Worm (Caenorhabditis elegans): ENCODE data around the gene Y42G9A.3.

Y42G9A.3 gene

DNA sequence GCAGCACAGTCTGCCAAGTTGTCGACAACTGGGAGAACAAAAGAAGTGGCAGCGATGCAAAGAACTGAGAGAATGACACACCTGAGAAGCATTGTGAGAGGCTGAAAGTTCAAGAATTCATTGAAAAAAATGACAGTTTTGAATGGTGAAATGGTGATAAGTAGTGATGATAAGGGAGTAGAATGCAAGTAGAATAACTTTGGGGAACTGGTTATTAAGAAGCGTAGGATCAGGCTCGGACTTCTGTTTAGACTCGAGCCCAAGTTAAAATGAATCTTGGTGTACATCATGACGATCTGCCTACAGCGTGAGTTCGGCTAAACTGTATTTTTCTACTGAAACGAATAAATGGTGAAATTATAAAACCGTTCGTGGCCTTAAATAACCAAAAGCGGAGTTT, 32.5 kb downstream of the Y42G9A.3 start, which contains the start of gene F42A10.7:
TSS of gene F42A10.7 (minus strand) at position 101 of the 400 bp plus-strand sequence.
- TF ChIP-seq hmg-4 (GFP tag; optimal IDR thresholded peaks at IDR 0.05) (no peak), B0310.2 (tag; optimal IDR thresholded peaks at IDR 0.05) (no peak), pes-1 (GFP tag; IDR thresholded peaks at IDR 0.05) (no peak), ceh-36 (tag; optimal IDR thresholded peaks at IDR 0.05) (no peak), ama-1 (optimal IDR thresholded peaks at IDR 0.05) (no peak), tra-4 (tag; optimal IDR thresholded peaks at IDR 0.05) (no peak), ceh-13 (GFP tag; optimal IDR thresholded peaks at IDR 0.05) (no peak), F13C5.2 (tag; optimal IDR thresholded peaks at IDR 0.05) (no peak), aly-1 (tag; optimal IDR thresholded peaks at IDR 0.05) (no peak), sea-1 (GFP tag; conservative IDR thresholded peaks at IDR 0.05) (no peak)

DNA sequence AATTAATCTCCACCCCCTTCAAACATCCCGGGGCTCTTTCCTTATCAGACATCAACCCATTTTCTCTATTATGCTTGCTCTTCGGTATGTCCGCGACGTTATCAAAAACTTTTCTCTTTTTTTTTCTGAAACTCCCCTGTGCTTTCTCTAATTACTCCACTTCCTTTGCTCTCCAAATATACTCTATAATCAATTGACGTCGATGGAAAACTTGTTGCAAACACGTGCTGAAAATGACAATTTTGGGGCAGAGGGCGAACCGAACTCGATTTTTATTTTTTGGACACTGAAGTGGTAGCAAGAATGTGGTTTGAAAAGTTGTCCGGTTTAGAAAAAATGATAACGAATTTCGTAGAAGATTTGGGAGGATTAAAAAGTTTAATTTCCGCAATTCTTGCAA, 33.0 kb downstream of the Y42G9A.3 start:
- TF ChIP-seq ceh-36 (tag; optimal IDR thresholded peaks at IDR 0.05) (no peak), aly-1 (tag; optimal IDR thresholded peaks at IDR 0.05) (no peak), hmg-4 (GFP tag; optimal IDR thresholded peaks at IDR 0.05) (no peak), scrt-1 (GFP tag; IDR thresholded peaks at IDR 0.05) (no peak), flt-1 (GFP tag; IDR thresholded peaks at IDR 0.05) (no peak), ama-1 (optimal IDR thresholded peaks at IDR 0.05) (no peak), hmbx-1 (tag; optimal IDR thresholded peaks at IDR 0.05) (no peak), tbx-11 (GFP tag; IDR thresholded peaks at IDR 0.05) (no peak), ceh-13 (GFP tag; optimal IDR thresholded peaks at IDR 0.05) (no peak), F13C5.2 (tag; optimal IDR thresholded peaks at IDR 0.05) (no peak), tra-4 (tag; optimal IDR thresholded peaks at IDR 0.05) (no peak), pes-1 (GFP tag; IDR thresholded peaks at IDR 0.05) (no peak), sea-1 (GFP tag; conservative IDR thresholded peaks at IDR 0.05) (no peak), ets-7 (tag; optimal IDR thresholded peaks at IDR 0.05) (no peak), hnd-1 (tag; optimal IDR thresholded peaks at IDR 0.05) (no peak)

DNA sequence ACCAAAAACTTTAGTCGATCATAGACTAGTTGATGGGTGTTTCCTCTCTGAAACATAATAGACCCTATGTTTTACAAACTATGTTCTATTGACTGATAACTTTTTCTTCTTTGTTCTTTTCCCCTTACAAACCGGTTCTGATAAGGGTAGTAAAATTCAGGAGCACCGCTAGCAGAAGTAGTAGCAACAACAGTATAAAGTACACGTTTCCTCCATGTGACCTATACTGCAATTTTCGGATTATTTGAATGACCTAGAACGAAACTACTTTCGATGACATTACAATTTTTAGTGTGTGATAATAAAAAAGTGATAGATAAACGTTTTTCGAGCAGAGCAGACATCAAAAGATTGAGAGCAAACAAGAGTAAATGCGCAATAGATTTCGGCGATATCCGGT, 34.2 kb downstream of the Y42G9A.3 start:
- TF ChIP-seq tra-4 (tag; optimal IDR thresholded peaks at IDR 0.05) (no peak), B0310.2 (tag; optimal IDR thresholded peaks at IDR 0.05) (no peak), hnd-1 (tag; optimal IDR thresholded peaks at IDR 0.05) (no peak), F13C5.2 (tag; optimal IDR thresholded peaks at IDR 0.05) (no peak), ets-7 (tag; optimal IDR thresholded peaks at IDR 0.05) (no peak), ama-1 (optimal IDR thresholded peaks at IDR 0.05) (no peak), sea-1 (GFP tag; conservative IDR thresholded peaks at IDR 0.05) (no peak), ceh-13 (GFP tag; optimal IDR thresholded peaks at IDR 0.05) (no peak)

DNA sequence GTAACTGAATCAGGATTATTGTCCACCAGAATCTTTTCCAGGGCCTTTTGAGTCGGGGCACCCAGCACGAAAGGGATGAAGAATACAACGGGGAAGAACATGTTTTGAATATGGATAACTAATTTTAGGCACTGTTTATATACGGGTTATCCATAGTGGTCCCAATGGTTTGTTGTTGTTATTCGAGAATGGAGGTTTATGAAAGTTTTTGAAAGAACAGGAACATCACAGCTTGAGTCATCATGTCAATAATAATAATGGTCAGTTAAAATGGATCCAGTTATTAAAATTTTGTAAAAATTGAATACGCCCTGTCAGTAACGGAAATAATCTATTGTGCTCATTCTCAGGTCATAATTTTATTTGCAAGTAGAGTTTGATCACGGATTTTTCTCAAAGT, 37.1 kb downstream of the Y42G9A.3 start, which contains the start of gene nas-28:
TSS of gene nas-28 (minus strand) at position 101 of the 400 bp plus-strand sequence.
- no peak for TF ChIP-seq tbx-37 (GFP tag; conservative IDR thresholded peaks at IDR 0.05)
- TF ChIP-seq B0310.2 (tag; optimal IDR thresholded peaks at IDR 0.05) = no peak
- TF ChIP-seq hnd-1 (tag; optimal IDR thresholded peaks at IDR 0.05) = no peak
- no peak for TF ChIP-seq ama-1 (optimal IDR thresholded peaks at IDR 0.05)
- no peak for TF ChIP-seq F13C5.2 (tag; optimal IDR thresholded peaks at IDR 0.05)
- TF ChIP-seq sea-1 (GFP tag; conservative IDR thresholded peaks at IDR 0.05) = no peak
- no peak for TF ChIP-seq hmbx-1 (tag; optimal IDR thresholded peaks at IDR 0.05)
- no peak for TF ChIP-seq aly-1 (tag; optimal IDR thresholded peaks at IDR 0.05)
- no peak for TF ChIP-seq scrt-1 (GFP tag; IDR thresholded peaks at IDR 0.05)
- no peak for TF ChIP-seq tbx-11 (GFP tag; IDR thresholded peaks at IDR 0.05)
- no peak for TF ChIP-seq hmg-4 (GFP tag; optimal IDR thresholded peaks at IDR 0.05)
- TF ChIP-seq ceh-36 (tag; optimal IDR thresholded peaks at IDR 0.05) = no peak

DNA sequence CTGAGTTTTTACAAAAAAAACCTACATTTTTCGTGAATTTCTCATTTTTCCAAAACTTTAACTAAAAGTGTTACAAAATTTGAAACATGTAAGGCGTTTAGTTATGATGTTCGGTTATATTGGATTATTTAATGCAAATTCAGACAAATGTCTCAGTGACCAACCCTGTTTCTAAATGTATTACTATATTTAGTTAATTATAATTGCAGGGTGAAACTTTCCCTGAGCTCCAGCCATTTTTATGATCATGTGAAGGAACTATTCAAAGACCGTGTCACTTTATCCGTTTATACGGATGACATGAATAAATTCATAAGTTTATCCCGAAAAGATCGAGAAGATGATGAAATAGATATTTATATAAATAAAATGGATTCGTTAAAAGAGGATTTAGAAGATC, 44.8 kb downstream of the Y42G9A.3 start, which contains the start of gene C23G10.5:
TSS of gene C23G10.5 (plus strand) at position 301 of the 400 bp plus-strand sequence.
- TF ChIP-seq scrt-1 (GFP tag; IDR thresholded peaks at IDR 0.05) (no peak), hmbx-1 (tag; optimal IDR thresholded peaks at IDR 0.05) (no peak), ceh-13 (GFP tag; optimal IDR thresholded peaks at IDR 0.05) (no peak), ama-1 (optimal IDR thresholded peaks at IDR 0.05) (no peak), ets-7 (tag; optimal IDR thresholded peaks at IDR 0.05) (no peak), F13C5.2 (tag; optimal IDR thresholded peaks at IDR 0.05) (no peak), hnd-1 (tag; optimal IDR thresholded peaks at IDR 0.05) (no peak), sea-1 (GFP tag; conservative IDR thresholded peaks at IDR 0.05) (no peak), B0310.2 (tag; optimal IDR thresholded peaks at IDR 0.05) (no peak), tbx-37 (GFP tag; conservative IDR thresholded peaks at IDR 0.05) (no peak)

DNA sequence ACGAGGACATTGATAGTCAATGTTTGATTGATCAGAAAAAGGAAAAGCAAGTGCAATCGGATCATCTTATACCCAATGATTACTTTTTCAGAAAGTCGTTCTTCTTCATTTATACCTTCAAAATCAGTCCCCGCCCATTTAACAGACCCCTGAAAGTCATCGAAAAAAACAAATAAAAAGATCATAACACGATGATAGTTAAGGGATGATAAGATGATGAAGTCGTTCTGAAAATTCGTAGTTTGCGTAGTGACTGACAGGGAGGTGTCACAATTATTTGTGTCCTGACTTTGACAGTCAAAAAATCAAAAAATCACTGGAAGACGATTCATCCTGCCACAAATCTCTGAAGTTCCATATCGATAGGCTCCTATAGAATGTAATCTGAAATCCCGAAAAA, 48.4 kb downstream of the Y42G9A.3 start, which contains the start of gene ugt-66:
TSS of gene ugt-66 (minus strand) at position 101 of the 400 bp plus-strand sequence.
- no peak for TF ChIP-seq tbx-11 (GFP tag; IDR thresholded peaks at IDR 0.05)
- TF ChIP-seq aly-1 (tag; optimal IDR thresholded peaks at IDR 0.05) = no peak
- no peak for TF ChIP-seq F13C5.2 (tag; optimal IDR thresholded peaks at IDR 0.05)
- no peak for TF ChIP-seq hnd-1 (tag; optimal IDR thresholded peaks at IDR 0.05)
- TF ChIP-seq hmbx-1 (tag; optimal IDR thresholded peaks at IDR 0.05) = no peak
- TF ChIP-seq scrt-1 (GFP tag; IDR thresholded peaks at IDR 0.05) = no peak
- no peak for TF ChIP-seq ets-7 (tag; optimal IDR thresholded peaks at IDR 0.05)
- no peak for TF ChIP-seq ama-1 (optimal IDR thresholded peaks at IDR 0.05)
- no peak for TF ChIP-seq pes-1 (GFP tag; IDR thresholded peaks at IDR 0.05)
- TF ChIP-seq ceh-36 (tag; optimal IDR thresholded peaks at IDR 0.05) = no peak

DNA sequence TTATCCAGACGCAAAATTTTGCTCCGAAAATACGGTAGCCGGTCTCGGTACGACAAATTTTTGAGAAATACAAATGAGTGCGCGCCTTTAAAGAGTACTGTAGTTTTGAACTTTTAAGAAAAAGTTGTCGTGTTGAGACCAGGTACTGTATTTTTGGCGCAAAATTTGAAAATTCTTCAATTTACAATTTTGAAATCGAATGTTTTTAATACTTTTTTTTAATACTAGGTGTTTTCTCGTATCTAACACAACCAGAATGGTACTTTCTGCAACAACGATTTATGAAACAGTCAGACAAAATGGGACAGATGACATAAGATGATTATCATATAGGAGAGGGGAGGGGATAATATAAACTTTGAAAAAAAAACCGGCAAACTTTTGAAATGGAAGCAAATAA, 49.7 kb downstream of the Y42G9A.3 start:
- TF ChIP-seq sea-1 (GFP tag; conservative IDR thresholded peaks at IDR 0.05) (no peak), scrt-1 (GFP tag; IDR thresholded peaks at IDR 0.05) (no peak), flt-1 (GFP tag; IDR thresholded peaks at IDR 0.05) (no peak), F13C5.2 (tag; optimal IDR thresholded peaks at IDR 0.05) (no peak)
